Worm (Caenorhabditis elegans) whole organism, late embryonic: ENCODE measurements around the gene F59D12.3.

Experiments
- ama-1 ChIP-seq: fragments of 150-350 bp; optimal IDR thresholded peaks from 2 replicates; lab custom pipeline; 2014
- ceh-2 ChIP-seq: sonication (generic microtip); optimal IDR thresholded peaks from 2 replicates; lab custom pipeline; 2016; ENCODE audit warnings: missing genotype, missing genetic modification characterization, missing compliant biosample characterization
- dmd-4 ChIP-seq: sonication (generic microtip); optimal IDR thresholded peaks from 2 replicates; lab custom pipeline; 2016; ENCODE audit warnings: borderline replicate concordance, missing genetic modification characterization, missing compliant biosample characterization
- dve-1 ChIP-seq: sonication (generic microtip); optimal IDR thresholded peaks from 2 replicates; lab custom pipeline; 2017; ENCODE audit warnings: antibody characterized with exemption, mild to moderate bottlenecking, missing genetic modification characterization, missing compliant biosample characterization
- fkh-10 ChIP-seq: fragments of 150-350 bp; optimal IDR thresholded peaks from 2 replicates; lab custom pipeline; 2014; ENCODE audit warnings: missing biosample characterization, missing genetic modification reagents, missing genetic modification characterization
- hlh-15 ChIP-seq: sonication (generic microtip); optimal IDR thresholded peaks from 2 replicates; lab custom pipeline; 2016; ENCODE audit warnings: missing genetic modification characterization, missing compliant biosample characterization
- hlh-30 ChIP-seq: sonication (generic microtip); optimal IDR thresholded peaks from 2 replicates; lab custom pipeline; 2017; ENCODE audit warnings: antibody characterized with exemption, missing genetic modification characterization, missing compliant biosample characterization; ENCODE audit not compliant: insufficient read depth
- nhr-232 ChIP-seq: sonication (generic microtip); optimal IDR thresholded peaks from 2 replicates; lab custom pipeline; 2016; ENCODE audit warnings: missing genetic modification characterization, missing compliant biosample characterization
- pqm-1 ChIP-seq: sonication (generic microtip); optimal IDR thresholded peaks from 2 replicates; lab custom pipeline; 2016; ENCODE audit warnings: missing genetic modification characterization, missing compliant biosample characterization
- pros-1 ChIP-seq: fragments of 150-350 bp; optimal IDR thresholded peaks from 2 replicates; lab custom pipeline; 2014; ENCODE audit warnings: missing biosample characterization, missing genetic modification reagents, missing genetic modification characterization

DNA sequence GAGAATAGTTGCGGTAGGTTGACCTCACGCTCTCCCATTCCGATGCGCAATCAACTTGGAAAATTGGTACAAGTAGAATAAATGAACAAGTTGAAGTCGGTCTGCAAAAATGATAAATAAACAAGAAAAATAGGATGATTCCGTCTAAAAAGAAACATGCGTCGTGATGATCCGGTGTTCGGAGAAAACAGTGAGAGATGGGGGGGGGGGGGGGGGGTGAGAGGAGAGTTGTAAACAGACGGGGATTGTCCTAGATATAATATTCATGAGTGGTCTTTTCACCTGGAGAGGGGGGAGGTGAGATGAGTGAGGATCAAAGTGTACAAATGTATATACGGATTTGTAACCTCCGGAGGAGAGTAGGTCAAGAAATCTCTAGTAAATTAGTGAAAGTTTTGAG lies 24.9 kb upstream of the F59D12.3 start, which contains the start of gene F59D12.2:
- TF ChIP-seq fkh-10 (GFP tag; lab: Kevin White, UChicago) (no peak), ama-1 (lab: Kevin White, UChicago) (no peak), dmd-4 (tag; lab: Kevin White, UChicago) (no peak), pqm-1 (tag; lab: Kevin White, UChicago) (no peak), hlh-30 (tag; lab: Kevin White, UChicago) (no peak), pros-1 (tag; lab: Kevin White, UChicago) (no peak), hlh-15 (tag; lab: Kevin White, UChicago) (no peak), dve-1 (tag; lab: Kevin White, UChicago) (no peak), nhr-232 (no peak), ceh-2 (no peak)
